Fruit fly (Drosophila melanogaster) whole organism, pupa: ENCODE measurements around the gene Bruce.
A peak's percentile ranks its signal among the peaks of the same experiment; 100 is the strongest.

Source experiments
- CG10348 ChIP-seq: fragments of 200-800 bp; sonication (Bioruptor generic); IDR thresholded peaks from 2 replicates; pipeline ENCODE4 v1.3.6; 2022; ENCODE audit warnings: missing biosample characterization, missing genetic modification characterization
- CG12605 ChIP-seq: fragments of 200-800 bp; sonication (Bioruptor generic); IDR thresholded peaks from 2 replicates; pipeline ENCODE4 v1.3.6; 2022; ENCODE audit warnings: missing biosample characterization, missing genetic modification characterization
- CG13204 ChIP-seq: fragments of 200-800 bp; sonication (Bioruptor generic); optimal IDR thresholded peaks from 2 replicates; lab custom pipeline; 2018; ENCODE audit warnings: missing biosample characterization, mild to moderate bottlenecking, missing genetic modification characterization, moderate library complexity
- CG14655 ChIP-seq: fragments of 200-800 bp; sonication (Bioruptor generic); optimal IDR thresholded peaks from 3 replicates; lab custom pipeline; 2017; ENCODE audit warnings: mild to moderate bottlenecking, missing biosample characterization, missing genetic modification reagents, missing genetic modification characterization
- CG15710 ChIP-seq: fragments of 200-800 bp; sonication (Bioruptor generic); optimal IDR thresholded peaks from 2 replicates; lab custom pipeline; 2018; ENCODE audit warnings: missing biosample characterization, mild to moderate bottlenecking, missing genetic modification characterization, moderate library complexity
- CG17806 ChIP-seq: fragments of 200-800 bp; sonication (Bioruptor generic); optimal IDR thresholded peaks from 2 replicates; lab custom pipeline; 2018; ENCODE audit warnings: missing biosample characterization, mild to moderate bottlenecking, missing genetic modification characterization, moderate library complexity
- CG32121 ChIP-seq: fragments of 200-800 bp; sonication (Bioruptor generic); IDR thresholded peaks from 2 replicates; pipeline ENCODE4 v1.3.6; 2022; ENCODE audit warnings: missing biosample characterization, missing genetic modification characterization
- CG34367 ChIP-seq: fragments of 200-800 bp; sonication (Bioruptor generic); optimal IDR thresholded peaks from 2 replicates; lab custom pipeline; 2018; ENCODE audit warnings: missing biosample characterization, mild to moderate bottlenecking, missing genetic modification characterization
- CG4496 ChIP-seq: fragments of 200-800 bp; sonication (Bioruptor generic); IDR thresholded peaks from 3 replicates; pipeline ENCODE4 v1.3.6; 2022; ENCODE audit warnings: missing biosample characterization, missing genetic modification characterization
- CG8159 ChIP-seq: fragments of 200-800 bp; sonication (Bioruptor generic); optimal IDR thresholded peaks from 3 replicates; lab custom pipeline; 2018; ENCODE audit warnings: missing biosample characterization, mild to moderate bottlenecking, missing genetic modification characterization, moderate library complexity
- CG8301 ChIP-seq: fragments of 200-800 bp; sonication (Bioruptor generic); optimal IDR thresholded peaks from 2 replicates; lab custom pipeline; 2018; ENCODE audit warnings: missing biosample characterization, mild to moderate bottlenecking, missing genetic modification characterization
- CG9948 ChIP-seq: fragments of 200-800 bp; sonication (Bioruptor generic); optimal IDR thresholded peaks from 2 replicates; lab custom pipeline; 2018; ENCODE audit warnings: missing biosample characterization, mild to moderate bottlenecking, missing genetic modification characterization, moderate library complexity
- D1 ChIP-seq: fragments of 200-800 bp; sonication (Bioruptor generic); optimal IDR thresholded peaks from 2 replicates; lab custom pipeline; 2018; ENCODE audit warnings: missing biosample characterization, mild to moderate bottlenecking, missing genetic modification characterization, moderate library complexity
- EcR ChIP-seq: fragments of 200-800 bp; sonication (Bioruptor generic); optimal IDR thresholded peaks from 3 replicates; lab custom pipeline; 2019; ENCODE audit warnings: missing biosample characterization, missing genetic modification characterization, mild to moderate bottlenecking, moderate library complexity, missing genetic modification reagents
- Ets98B ChIP-seq: fragments of 200-800 bp; sonication (Bioruptor generic); IDR thresholded peaks from 2 replicates; pipeline ENCODE4 v1.3.6; 2022; ENCODE audit warnings: missing biosample characterization, missing genetic modification characterization
- Pif1A ChIP-seq: fragments of 200-800 bp; sonication (Bioruptor generic); optimal IDR thresholded peaks from 3 replicates; lab custom pipeline; 2016; ENCODE audit warnings: missing biosample characterization, missing genetic modification characterization
- Pif1B ChIP-seq: fragments of 200-800 bp; sonication (Bioruptor generic); optimal IDR thresholded peaks from 3 replicates; lab custom pipeline; 2016; ENCODE audit warnings: missing biosample characterization, missing genetic modification characterization
- Snoo ChIP-seq: fragments of 200-800 bp; sonication (Bioruptor generic); optimal IDR thresholded peaks from 3 replicates; lab custom pipeline; 2017; ENCODE audit warnings: missing biosample characterization, mild to moderate bottlenecking, missing genetic modification characterization, inconsistent platforms
- fd96Ca ChIP-seq: fragments of 200-800 bp; sonication (Bioruptor generic); IDR thresholded peaks from 3 replicates; pipeline ENCODE4 v1.3.6; 2022; ENCODE audit warnings: missing biosample characterization, missing genetic modification characterization
- gl ChIP-seq: fragments of 200-800 bp; sonication (Bioruptor generic); optimal IDR thresholded peaks from 2 replicates; lab custom pipeline; 2018; ENCODE audit warnings: missing biosample characterization, mild to moderate bottlenecking, missing genetic modification characterization
- rn ChIP-seq: fragments of 200-800 bp; sonication (Bioruptor generic); IDR thresholded peaks from 2 replicates; pipeline ENCODE4 v1.3.6; 2022; ENCODE audit warnings: missing biosample characterization, missing genetic modification characterization

Bruce gene

DNA sequence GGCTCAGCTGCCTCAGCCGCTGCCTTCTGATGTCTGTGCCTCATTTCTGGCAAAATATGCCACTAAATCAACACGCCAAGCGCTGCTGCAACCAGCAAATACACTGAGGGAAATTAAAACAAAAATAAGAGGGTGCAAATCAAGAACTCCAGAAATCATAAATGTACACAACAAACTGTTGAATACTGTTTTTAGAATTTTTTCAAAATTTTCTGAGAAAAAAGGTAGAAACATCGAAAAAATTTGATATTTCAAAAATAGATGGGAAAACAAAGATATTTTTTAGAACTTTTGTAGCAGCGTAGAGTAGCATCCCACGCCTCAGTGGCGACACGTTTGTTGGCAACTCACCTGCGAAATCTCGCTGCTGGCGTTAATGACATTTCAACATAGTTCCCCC, 58.5 kb downstream of the Bruce start:
- TF ChIP-seq CG4496 (GFP tag; lab: Robert Waterston, UW) (peak; percentile 63; the same call in 1 of the 3 replicates), CG32121 (GFP tag; lab: Robert Waterston, UW) (peak; percentile 74), fd96Ca (GFP tag; lab: Robert Waterston, UW) (peak; percentile 58; the same call in 1 of the 3 replicates), Ets98B (GFP tag; lab: Robert Waterston, UW) (peak; percentile 46; the same call in 1 of the 2 replicates), CG8301 (tag; lab: Kevin White, UChicago) (peak; percentile 19), EcR (GFP tag; lab: Kevin White, UChicago) (no peak), gl (no peak)

- TF ChIP-seq EcR (GFP tag; lab: Kevin White, UChicago) (no peak), CG10348 (GFP tag; lab: Robert Waterston, UW) (no peak), CG12605 (no peak), CG13204 (no peak), Pif1B (GFP tag; lab: Kevin White, UChicago) (no peak), rn (GFP tag; lab: Robert Waterston, UW) (no peak), CG8159 (tag; lab: Kevin White, UChicago) (peak; percentile 56), CG32121 (GFP tag; lab: Robert Waterston, UW) (peak; percentile 9; the same call in 1 of the 2 replicates), fd96Ca (GFP tag; lab: Robert Waterston, UW) (no peak), CG14655 (GFP tag; lab: Kevin White, UChicago) (peak; percentile 34), CG15710 (tag; lab: Kevin White, UChicago) (peak; percentile 46), CG17806 (peak; percentile 51), CG9948 (tag; lab: Kevin White, UChicago) (peak; percentile 23), D1 (tag; lab: Kevin White, UChicago) (no peak), CG8301 (tag; lab: Kevin White, UChicago) (no peak), Ets98B (GFP tag; lab: Robert Waterston, UW) (no peak), Snoo (no peak), gl (no peak), CG4496 (GFP tag; lab: Robert Waterston, UW) (peak; percentile 17; the same call in 1 of the 3 replicates), Pif1A (GFP tag; lab: Kevin White, UChicago) (peak; percentile 6), CG34367 (tag; lab: Kevin White, UChicago) (peak; percentile 9)
Measured at dm6 chr3R:10269921-10270431, 61.2 kb downstream of the Bruce start.

- peak; percentile 70 for TF ChIP-seq Pif1A (GFP tag; lab: Kevin White, UChicago)
- no peak for TF ChIP-seq gl
- TF ChIP-seq CG9948 (tag; lab: Kevin White, UChicago), result peak; percentile 17
- TF ChIP-seq D1 (tag; lab: Kevin White, UChicago), result no peak
- no peak for TF ChIP-seq EcR (GFP tag; lab: Kevin White, UChicago)
- TF ChIP-seq CG4496 (GFP tag; lab: Robert Waterston, UW), result peak; percentile 90
- TF ChIP-seq CG14655 (GFP tag; lab: Kevin White, UChicago), result peak; percentile 46
- peak; percentile 81 for TF ChIP-seq rn (GFP tag; lab: Robert Waterston, UW)
- peak; percentile 83 for TF ChIP-seq Ets98B (GFP tag; lab: Robert Waterston, UW)
- TF ChIP-seq CG34367 (tag; lab: Kevin White, UChicago), result peak; percentile 27
- peak; percentile 53 for TF ChIP-seq CG8301 (tag; lab: Kevin White, UChicago)
- peak; percentile 72 for TF ChIP-seq CG12605
- peak; percentile 56 for TF ChIP-seq CG15710 (tag; lab: Kevin White, UChicago)
- TF ChIP-seq Pif1B (GFP tag; lab: Kevin White, UChicago), result peak; percentile 45
- 0 out of 2 replicates have a peak, but pooled peaks have one; percentile 27 for TF ChIP-seq CG10348 (GFP tag; lab: Robert Waterston, UW)
- peak; percentile 90 for TF ChIP-seq fd96Ca (GFP tag; lab: Robert Waterston, UW)
- no peak for TF ChIP-seq CG13204
- TF ChIP-seq Snoo, result peak; percentile 82
- TF ChIP-seq CG8159 (tag; lab: Kevin White, UChicago), result peak; percentile 49
- TF ChIP-seq CG32121 (GFP tag; lab: Robert Waterston, UW), result peak; percentile 86
- peak; percentile 66 for TF ChIP-seq CG17806
Measured at dm6 chr3R:10268865-10269442, 62.2 kb downstream of the Bruce start.

- TF ChIP-seq CG8159 (tag; lab: Kevin White, UChicago), result peak; percentile 65
- TF ChIP-seq CG34367 (tag; lab: Kevin White, UChicago), result peak; percentile 31
- TF ChIP-seq Pif1A (GFP tag; lab: Kevin White, UChicago), result peak; percentile 79
- peak; percentile 71 for TF ChIP-seq CG4496 (GFP tag; lab: Robert Waterston, UW)
- TF ChIP-seq CG32121 (GFP tag; lab: Robert Waterston, UW), result peak; percentile 79
- no peak for TF ChIP-seq fd96Ca (GFP tag; lab: Robert Waterston, UW)
- TF ChIP-seq CG8301 (tag; lab: Kevin White, UChicago), result peak; percentile 83
- TF ChIP-seq Ets98B (GFP tag; lab: Robert Waterston, UW), result peak; percentile 74
- TF ChIP-seq EcR (GFP tag; lab: Kevin White, UChicago), result no peak
- TF ChIP-seq CG12605, result peak; percentile 68
- no peak for TF ChIP-seq D1 (tag; lab: Kevin White, UChicago)
- peak; percentile 35; the same call in 1 of the 2 replicates for TF ChIP-seq CG10348 (GFP tag; lab: Robert Waterston, UW)
- peak; percentile 64 for TF ChIP-seq CG17806
- TF ChIP-seq Pif1B (GFP tag; lab: Kevin White, UChicago), result peak; percentile 38
- TF ChIP-seq CG13204, result no peak
- peak; percentile 91 for TF ChIP-seq Snoo
- peak; percentile 74 for TF ChIP-seq CG14655 (GFP tag; lab: Kevin White, UChicago)
- no peak for TF ChIP-seq gl
- peak; percentile 68 for TF ChIP-seq CG9948 (tag; lab: Kevin White, UChicago)
- TF ChIP-seq CG15710 (tag; lab: Kevin White, UChicago), result peak; percentile 65
- no peak for TF ChIP-seq rn (GFP tag; lab: Robert Waterston, UW)
- TF ChIP-seq, all 21 proteins: peak for 15
Measured at dm6 chr3R:10268101-10268864, 62.9 kb downstream of the Bruce start.
